Worm (Caenorhabditis elegans) whole organism, late embryonic: ENCODE measurements around the gene nhr-239.

Experiments
- ama-1 ChIP-seq: fragments of 150-350 bp; optimal IDR thresholded peaks from 2 replicates; lab custom pipeline; 2014
- hlh-6 ChIP-seq: sonication (generic microtip); optimal IDR thresholded peaks from 2 replicates; lab custom pipeline; 2016; ENCODE audit warnings: missing genotype, missing genetic modification characterization, missing compliant biosample characterization
- pha-4 ChIP-seq: fragments of 150-350 bp; optimal IDR thresholded peaks from 2 replicates; lab custom pipeline; 2018; ENCODE audit warnings: missing biosample characterization, missing genetic modification reagents, missing genetic modification characterization
- sdc-2 ChIP-seq: sonication (generic microtip); optimal IDR thresholded peaks from 2 replicates; lab custom pipeline; 2016; ENCODE audit warnings: missing genotype, missing genetic modification characterization, missing compliant biosample characterization
- sox-4 ChIP-seq: sonication (generic microtip); optimal IDR thresholded peaks from 2 replicates; lab custom pipeline; 2017; ENCODE audit warnings: mild to moderate bottlenecking, missing genetic modification characterization, inconsistent platforms, missing compliant biosample characterization
- tbx-2 ChIP-seq: sonication (generic microtip); optimal IDR thresholded peaks from 2 replicates; lab custom pipeline; 2016; ENCODE audit warnings: missing genetic modification characterization, missing compliant biosample characterization
- unc-3 ChIP-seq, 2 experiments: fragments of 200-800 bp in 1 of 2; sonication (Bioruptor generic) in 1 of 2; sonication (generic microtip) in 1 of 2; conservative IDR thresholded peaks in 1 of 2; optimal IDR thresholded peaks in 1 of 2; 2 replicates each; pipeline versions ENCODE4 v1.3.6 to Lab custom; 2016 to 2022; ENCODE audit warnings: missing compliant biosample characterization in 2 of 2, missing genetic modification characterization in 2 of 2, missing genetic modification reagents in 1 of 2

DNA sequence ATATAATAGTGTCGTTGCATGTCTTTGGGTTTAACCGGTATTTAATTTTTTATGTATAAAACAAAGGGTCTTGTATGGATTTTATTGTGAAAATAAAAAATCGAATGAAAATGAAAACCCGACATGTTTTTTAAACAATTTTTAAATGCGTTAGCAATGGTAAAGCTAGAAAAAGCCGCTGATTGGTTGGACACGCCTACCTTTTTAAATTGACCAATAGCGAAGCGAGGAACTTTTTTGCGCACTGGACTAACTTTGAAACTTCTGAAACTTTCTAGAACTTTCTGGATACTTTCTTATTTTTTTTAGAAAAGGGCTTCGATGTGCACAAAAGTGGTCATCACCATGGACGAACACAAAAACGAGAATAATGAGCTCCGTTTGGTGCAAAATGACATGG, 15.2 kb upstream of the nhr-239 start:
- no peak for TF ChIP-seq pha-4 (tag; lab: Kevin White, UChicago)
- TF ChIP-seq ama-1 (lab: Kevin White, UChicago), result no peak
- no peak for TF ChIP-seq unc-3 (GFP tag; conservative IDR thresholded peaks at IDR 0.05; lab: Robert Waterston, UW)
- TF ChIP-seq unc-3 (tag; optimal IDR thresholded peaks at IDR 0.05; lab: Kevin White, UChicago), result no peak
- TF ChIP-seq hlh-6, result no peak
- no peak for TF ChIP-seq sox-4 (tag; lab: Kevin White, UChicago)
- no peak for TF ChIP-seq sdc-2 (tag; lab: Kevin White, UChicago)
- no peak for TF ChIP-seq tbx-2 (tag; lab: Kevin White, UChicago)
